Worm (Caenorhabditis elegans) whole organism, young adult: ENCODE measurements around the gene F13A2.5.

ENCODE experiments used
- B0019.2 ChIP-seq: fragments of 200-800 bp; sonication (Bioruptor generic); conservative IDR thresholded peaks from 2 replicates; pipeline ENCODE4 v1.3.6; 2022; ENCODE audit warnings: missing genetic modification reagents, missing genetic modification characterization, missing compliant biosample characterization
- B0035.1 ChIP-seq: sonication (generic microtip); optimal IDR thresholded peaks from 2 replicates; lab custom pipeline; 2016; ENCODE audit warnings: missing genetic modification characterization, mild to moderate bottlenecking, missing compliant biosample characterization, missing genotype, missing genetic modification reagents
- C17E4.6 ChIP-seq: fragments of 200-800 bp; sonication (Bioruptor generic); IDR thresholded peaks from 2 replicates; pipeline ENCODE4 v1.3.6; 2022; ENCODE audit warnings: missing genetic modification reagents, missing genetic modification characterization, missing compliant biosample characterization
- F10E7.11 ChIP-seq: sonication (generic microtip); optimal IDR thresholded peaks from 2 replicates; lab custom pipeline; 2017; ENCODE audit warnings: mild to moderate bottlenecking, missing genetic modification characterization, moderate library complexity, missing compliant biosample characterization
- F33H1.4 ChIP-seq: fragments of 200-800 bp; sonication (Bioruptor generic); IDR thresholded peaks from 2 replicates; pipeline ENCODE4 v1.3.6; 2022; ENCODE audit warnings: missing genetic modification reagents, missing genetic modification characterization, missing compliant biosample characterization
- F52B5.7 ChIP-seq: sonication (generic microtip); optimal IDR thresholded peaks from 2 replicates; lab custom pipeline; 2016; ENCODE audit warnings: mild to moderate bottlenecking, missing genetic modification characterization, missing compliant biosample characterization
- F57A8.1 ChIP-seq: fragments of 200-800 bp; sonication (Bioruptor generic); optimal IDR thresholded peaks from 2 replicates; lab custom pipeline; 2018; ENCODE audit warnings: mild to moderate bottlenecking, missing genetic modification characterization, moderate library complexity, missing compliant biosample characterization
- F57C9.4 ChIP-seq: sonication (generic microtip); optimal IDR thresholded peaks from 2 replicates; lab custom pipeline; 2017; ENCODE audit warnings: mild to moderate bottlenecking, missing genetic modification characterization, missing compliant biosample characterization
- T26A5.8 ChIP-seq: sonication (generic microtip); optimal IDR thresholded peaks from 2 replicates; lab custom pipeline; 2016; ENCODE audit warnings: missing genetic modification characterization, missing compliant biosample characterization
- Y56A3A.18 ChIP-seq: fragments of 200-800 bp; sonication (Bioruptor generic); IDR thresholded peaks from 2 replicates; pipeline ENCODE4 v1.3.6; 2022; ENCODE audit warnings: missing genetic modification reagents, missing genetic modification characterization, missing compliant biosample characterization
- Y67H2A.10 ChIP-seq: fragments of 200-800 bp; sonication (Bioruptor generic); conservative IDR thresholded peaks from 2 replicates; pipeline ENCODE4 v1.3.6; 2022; ENCODE audit warnings: missing genetic modification reagents, missing genetic modification characterization, missing compliant biosample characterization
- Y95B8A.8 ChIP-seq: fragments of 200-800 bp; sonication (Bioruptor generic); IDR thresholded peaks from 2 replicates; pipeline ENCODE4 v1.3.6; 2022; ENCODE audit warnings: missing genetic modification reagents, missing genetic modification characterization, missing compliant biosample characterization
- aptf-3 ChIP-seq: fragments of 200-800 bp; sonication (Bioruptor generic); IDR thresholded peaks from 2 replicates; pipeline ENCODE4 v1.3.6; 2022; ENCODE audit warnings: missing genetic modification characterization, missing compliant biosample characterization
- cebp-2 ChIP-seq: fragments of 200-800 bp; sonication (Bioruptor generic); IDR thresholded peaks from 2 replicates; pipeline ENCODE4 v1.3.6; 2022; ENCODE audit warnings: missing genetic modification characterization, missing compliant biosample characterization
- ceh-100 ChIP-seq: fragments of 200-800 bp; sonication (Bioruptor generic); IDR thresholded peaks from 2 replicates; pipeline ENCODE4 v1.3.6; 2022; ENCODE audit warnings: missing genetic modification reagents, missing genetic modification characterization, missing compliant biosample characterization
- efl-1 ChIP-seq: fragments of 150-350 bp; optimal IDR thresholded peaks from 2 replicates; lab custom pipeline; 2014; ENCODE audit warnings: missing biosample characterization, missing genetic modification reagents, missing genetic modification characterization
- egl-18 ChIP-seq: fragments of 200-800 bp; sonication (Bioruptor generic); IDR thresholded peaks from 2 replicates; pipeline ENCODE4 v1.3.6; 2022; ENCODE audit warnings: missing genetic modification reagents, missing genetic modification characterization, missing compliant biosample characterization
- egl-44 ChIP-seq: fragments of 200-800 bp; sonication (Bioruptor generic); IDR thresholded peaks from 2 replicates; pipeline ENCODE4 v1.3.6; 2022; ENCODE audit warnings: missing genetic modification reagents, missing genetic modification characterization, missing compliant biosample characterization
- egrh-3 ChIP-seq: fragments of 200-800 bp; sonication (Bioruptor generic); IDR thresholded peaks from 2 replicates; pipeline ENCODE4 v1.3.6; 2022; ENCODE audit warnings: missing genetic modification reagents, missing genetic modification characterization, missing compliant biosample characterization
- ekl-4 ChIP-seq: fragments of 200-800 bp; sonication (Bioruptor generic); IDR thresholded peaks from 2 replicates; pipeline ENCODE4 v1.3.6; 2022; ENCODE audit warnings: missing genetic modification reagents, missing genetic modification characterization, missing compliant biosample characterization
- hmg-20 ChIP-seq: fragments of 200-800 bp; sonication (Bioruptor generic); IDR thresholded peaks from 2 replicates; pipeline ENCODE4 v1.3.6; 2022; ENCODE audit warnings: missing genetic modification reagents, missing genetic modification characterization, missing compliant biosample characterization
- hsf-1 ChIP-seq: fragments of 200-800 bp; sonication (Bioruptor generic); IDR thresholded peaks from 2 replicates; pipeline ENCODE4 v1.3.6; 2022; ENCODE audit warnings: missing genetic modification reagents, missing genetic modification characterization, missing compliant biosample characterization
- lag-1 ChIP-seq: fragments of 200-800 bp; sonication (Bioruptor generic); IDR thresholded peaks from 2 replicates; pipeline ENCODE4 v1.3.6; 2022; ENCODE audit warnings: missing genetic modification reagents, missing genetic modification characterization, missing compliant biosample characterization
- let-526 ChIP-seq: fragments of 200-800 bp; sonication (Bioruptor generic); IDR thresholded peaks from 2 replicates; pipeline ENCODE4 v1.3.6; 2022; ENCODE audit warnings: missing genetic modification reagents, missing genetic modification characterization, missing compliant biosample characterization
- let-607 ChIP-seq, 2 experiments: fragments of 200-800 bp in 1 of 2; sonication (Bioruptor generic) in 1 of 2; sonication (generic microtip) in 1 of 2; optimal IDR thresholded peaks; 2 replicates each; lab custom pipeline; 2016 to 2018; ENCODE audit warnings: mild to moderate bottlenecking in 2 of 2, missing compliant biosample characterization in 2 of 2, missing genetic modification characterization in 2 of 2, moderate library complexity in 2 of 2, missing genotype in 1 of 2
- lin-40 ChIP-seq: sonication (generic microtip); optimal IDR thresholded peaks from 2 replicates; lab custom pipeline; 2016; ENCODE audit warnings: missing genetic modification characterization, mild to moderate bottlenecking, missing compliant biosample characterization, missing genotype, missing genetic modification reagents
- lir-1 ChIP-seq: fragments of 200-800 bp; sonication (Bioruptor generic); conservative IDR thresholded peaks from 2 replicates; pipeline ENCODE4 v1.3.6; 2022; ENCODE audit warnings: missing genetic modification reagents, missing genetic modification characterization, missing compliant biosample characterization
- lsl-1 ChIP-seq: fragments of 200-800 bp; sonication (Bioruptor generic); optimal IDR thresholded peaks from 2 replicates; lab custom pipeline; 2018; ENCODE audit warnings: mild to moderate bottlenecking, missing genetic modification characterization, moderate library complexity, missing compliant biosample characterization
- madf-3 ChIP-seq: fragments of 200-800 bp; sonication (Bioruptor generic); IDR thresholded peaks from 2 replicates; pipeline ENCODE4 v1.3.6; 2022; ENCODE audit warnings: missing genetic modification reagents, missing genetic modification characterization, missing compliant biosample characterization
- madf-8 ChIP-seq: fragments of 200-800 bp; sonication (Bioruptor generic); conservative IDR thresholded peaks from 2 replicates; pipeline ENCODE4 v1.3.6; 2022; ENCODE audit warnings: missing genetic modification reagents, missing genetic modification characterization, missing compliant biosample characterization
- mel-28 ChIP-seq: sonication (generic microtip); optimal IDR thresholded peaks from 2 replicates; lab custom pipeline; 2016; ENCODE audit warnings: borderline replicate concordance, mild to moderate bottlenecking, missing genetic modification characterization, missing compliant biosample characterization
- nfyb-1 ChIP-seq: fragments of 200-800 bp; sonication (Bioruptor generic); IDR thresholded peaks from 2 replicates; pipeline ENCODE4 v1.3.6; 2022; ENCODE audit warnings: missing genetic modification reagents, missing genetic modification characterization, missing compliant biosample characterization
- nhr-179 ChIP-seq: sonication (generic microtip); optimal IDR thresholded peaks from 2 replicates; lab custom pipeline; 2016; ENCODE audit warnings: mild to moderate bottlenecking, missing genetic modification characterization, missing compliant biosample characterization
- nhr-90 ChIP-seq: sonication (generic microtip); optimal IDR thresholded peaks from 2 replicates; lab custom pipeline; 2016; ENCODE audit warnings: missing genotype, mild to moderate bottlenecking, missing genetic modification characterization, missing compliant biosample characterization
- sea-2 ChIP-seq: fragments of 200-800 bp; sonication (Bioruptor generic); IDR thresholded peaks from 2 replicates; pipeline ENCODE4 v1.3.6; 2022; ENCODE audit warnings: missing genetic modification characterization, missing compliant biosample characterization
- snpc-1.3 ChIP-seq: sonication (generic microtip); optimal IDR thresholded peaks from 2 replicates; lab custom pipeline; 2017; ENCODE audit warnings: missing genetic modification characterization, mild to moderate bottlenecking, missing compliant biosample characterization, antibody characterized with exemption, moderate library complexity, missing genotype, missing genetic modification reagents; ENCODE audit not compliant: insufficient read depth
- snpc-4 ChIP-seq, 5 experiments: fragments of 150-350 bp in 1 of 5; sonication (generic microtip) in 4 of 5; optimal IDR thresholded peaks; 2 replicates each; lab custom pipeline; 2014 to 2018; ENCODE audit warnings: missing genetic modification characterization in 5 of 5, missing biosample characterization in 3 of 5, antibody characterized with exemption in 2 of 5, mild to moderate bottlenecking in 2 of 5, missing compliant biosample characterization in 2 of 5, missing genotype in 2 of 5, moderate library complexity in 2 of 5, missing genetic modification reagents in 1 of 5
- sptf-2 ChIP-seq: fragments of 200-800 bp; sonication (Bioruptor generic); optimal IDR thresholded peaks from 2 replicates; lab custom pipeline; 2018; ENCODE audit warnings: mild to moderate bottlenecking, missing genetic modification characterization, missing compliant biosample characterization
- xnd-1 ChIP-seq: sonication (generic microtip); optimal IDR thresholded peaks from 2 replicates; lab custom pipeline; 2016; ENCODE audit warnings: missing genotype, missing genetic modification reagents, missing genetic modification characterization, missing compliant biosample characterization
- zfh-2 ChIP-seq: fragments of 200-800 bp; sonication (Bioruptor generic); conservative IDR thresholded peaks from 2 replicates; pipeline ENCODE4 v1.3.6; 2022; ENCODE audit warnings: missing genetic modification reagents, missing genetic modification characterization, missing compliant biosample characterization
- ztf-18 ChIP-seq: sonication (generic microtip); optimal IDR thresholded peaks from 2 replicates; lab custom pipeline; 2016; ENCODE audit warnings: missing genotype, mild to moderate bottlenecking, missing genetic modification characterization, missing compliant biosample characterization
- ztf-22 ChIP-seq: fragments of 200-800 bp; sonication (Bioruptor generic); optimal IDR thresholded peaks from 2 replicates; lab custom pipeline; 2018; ENCODE audit warnings: mild to moderate bottlenecking, missing genetic modification characterization, moderate library complexity, missing compliant biosample characterization
- ztf-25 ChIP-seq: fragments of 200-800 bp; sonication (Bioruptor generic); IDR thresholded peaks from 2 replicates; pipeline ENCODE4 v1.3.6; 2022; ENCODE audit warnings: missing genetic modification reagents, missing genetic modification characterization, missing compliant biosample characterization
- ztf-28 ChIP-seq: fragments of 200-800 bp; sonication (Bioruptor generic); IDR thresholded peaks from 2 replicates; pipeline ENCODE4 v1.3.6; 2022; ENCODE audit warnings: missing genetic modification reagents, missing genetic modification characterization, missing compliant biosample characterization
- ztf-3 ChIP-seq: fragments of 200-800 bp; sonication (Bioruptor generic); optimal IDR thresholded peaks from 2 replicates; lab custom pipeline; 2018; ENCODE audit warnings: mild to moderate bottlenecking, missing genetic modification characterization, missing compliant biosample characterization
- ztf-6 ChIP-seq: fragments of 200-800 bp; sonication (Bioruptor generic); IDR thresholded peaks from 2 replicates; pipeline ENCODE4 v1.3.6; 2022; ENCODE audit warnings: missing genetic modification reagents, missing genetic modification characterization, missing compliant biosample characterization

Gene F13A2.5

DNA sequence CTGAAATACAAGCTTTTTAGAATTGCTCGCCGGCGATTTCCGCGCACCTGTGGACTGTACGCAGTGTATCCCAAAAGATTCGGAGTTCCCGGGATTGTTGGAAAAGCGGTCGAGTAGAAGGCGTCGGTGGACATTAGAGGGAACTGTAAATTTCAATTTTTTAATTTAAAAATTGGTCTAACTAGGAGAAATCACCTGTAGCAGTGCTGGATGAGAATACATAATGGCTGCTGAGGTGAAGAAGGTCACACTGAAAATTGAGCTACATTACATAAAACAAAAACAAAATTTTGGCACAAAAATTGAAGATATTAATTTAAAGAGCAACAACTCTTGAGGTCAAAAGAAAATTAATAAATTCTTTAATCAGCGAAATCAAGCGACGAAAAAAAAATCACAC lies 27.1 kb downstream of the F13A2.5 start, which contains the start of gene neg-1 (continued):
- TF ChIP-seq lag-1 (GFP tag; lab: Robert Waterston, UW): no peak
- peak; percentile 18 for TF ChIP-seq efl-1
- TF ChIP-seq hsf-1: 0 out of 2 replicates have a peak, but pooled peaks have one; percentile 51

DNA sequence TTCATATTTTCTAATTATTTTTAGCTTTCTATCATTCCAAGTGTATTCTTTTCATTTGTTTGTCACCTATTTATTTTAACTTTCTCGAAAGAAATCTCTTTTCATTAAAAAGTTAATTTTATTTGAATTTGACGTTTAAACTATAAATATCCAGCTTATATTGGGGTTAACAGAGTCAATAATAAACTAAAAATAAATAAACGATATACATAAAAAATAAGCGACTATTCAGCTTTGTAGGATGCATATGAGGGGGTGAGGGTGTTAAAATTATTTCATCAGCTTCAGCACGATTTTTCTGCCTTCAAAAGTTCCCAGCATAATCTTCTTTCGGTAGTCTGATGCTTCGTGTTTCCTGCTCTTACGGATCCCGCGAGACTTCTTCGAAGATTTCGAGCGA lies 28.1 kb downstream of the F13A2.5 start:
- TF ChIP-seq lag-1 (GFP tag; lab: Robert Waterston, UW): no peak
- TF ChIP-seq egl-44 (GFP tag; lab: Robert Waterston, UW): no peak
- no peak for TF ChIP-seq lir-1 (GFP tag; lab: Robert Waterston, UW)
- TF ChIP-seq ztf-22 (GFP tag; lab: Kevin White, UChicago): no peak
- TF ChIP-seq cebp-2 (GFP tag; lab: Robert Waterston, UW): no peak
- TF ChIP-seq C17E4.6 (GFP tag; lab: Robert Waterston, UW): no peak
- no peak for TF ChIP-seq hmg-20
- no peak for TF ChIP-seq mel-28 (tag; lab: Kevin White, UChicago)
- TF ChIP-seq aptf-3 (GFP tag; lab: Robert Waterston, UW): no peak
- no peak for TF ChIP-seq T26A5.8 (tag; lab: Kevin White, UChicago)
- no peak for TF ChIP-seq let-526 (GFP tag; lab: Robert Waterston, UW)
- TF ChIP-seq lsl-1 (GFP tag; lab: Kevin White, UChicago): peak; percentile 14
- no peak for TF ChIP-seq B0035.1
- TF ChIP-seq sptf-2 (GFP tag; lab: Kevin White, UChicago): no peak
- no peak for TF ChIP-seq F10E7.11 (tag; lab: Kevin White, UChicago)
- no peak for TF ChIP-seq F33H1.4
- TF ChIP-seq ztf-18 (tag; lab: Kevin White, UChicago): no peak
- TF ChIP-seq F52B5.7 (tag; lab: Kevin White, UChicago): no peak
- TF ChIP-seq nhr-90 (tag; lab: Kevin White, UChicago): no peak
- TF ChIP-seq Y95B8A.8: no peak
- no peak for TF ChIP-seq egl-18 (GFP tag; lab: Robert Waterston, UW)
- 0 out of 2 replicates have a peak, but pooled peaks have one; percentile 44 for TF ChIP-seq ekl-4 (GFP tag; lab: Robert Waterston, UW)
- TF ChIP-seq madf-8 (GFP tag; lab: Robert Waterston, UW): 0 out of 2 replicates have a peak, but pooled peaks have one; percentile 14
- TF ChIP-seq zfh-2 (GFP tag; lab: Robert Waterston, UW): no peak
- TF ChIP-seq F57C9.4: no peak
- TF ChIP-seq Y56A3A.18 (GFP tag; lab: Robert Waterston, UW): no peak
- TF ChIP-seq snpc-1.3 (tag; lab: Kevin White, UChicago): peak; percentile 51
- TF ChIP-seq nfyb-1 (GFP tag; lab: Robert Waterston, UW): 0 out of 2 replicates have a peak, but pooled peaks have one; percentile 34
- TF ChIP-seq egrh-3 (GFP tag; lab: Robert Waterston, UW): no peak
- no peak for TF ChIP-seq sea-2
- no peak for TF ChIP-seq Y67H2A.10 (GFP tag; lab: Robert Waterston, UW)
- no peak for TF ChIP-seq ztf-3 (GFP tag; lab: Kevin White, UChicago)
- no peak for TF ChIP-seq ceh-100
- TF ChIP-seq lin-40 (tag; lab: Kevin White, UChicago): no peak
- no peak for TF ChIP-seq B0019.2 (GFP tag; lab: Robert Waterston, UW)
- no peak for TF ChIP-seq ztf-6 (GFP tag; lab: Robert Waterston, UW)
- no peak for TF ChIP-seq ztf-28 (GFP tag; lab: Robert Waterston, UW)
- TF ChIP-seq ztf-25 (GFP tag; lab: Robert Waterston, UW): no peak
- no peak for TF ChIP-seq hsf-1
- no peak for TF ChIP-seq madf-3 (GFP tag; lab: Robert Waterston, UW)
- no peak for TF ChIP-seq F57A8.1 (GFP tag; lab: Kevin White, UChicago)
- TF ChIP-seq let-607 (tag; optimal IDR thresholded peaks at IDR 0.05; lab: Kevin White, UChicago): no peak
- TF ChIP-seq nhr-179: no peak
- TF ChIP-seq xnd-1 (tag; lab: Kevin White, UChicago): no peak
- TF ChIP-seq snpc-4 (GFP tag; optimal IDR thresholded peaks at IDR 0.05; lab: Kevin White, UChicago): no peak
- peak in 1 of 4 experiments; percentile 0 for TF ChIP-seq snpc-4 (tag; optimal IDR thresholded peaks at IDR 0.05; lab: Kevin White, UChicago)
